Worm (Caenorhabditis elegans) whole organism, mixed stage, embryonic: ENCODE results near the gene glt-4.

Experiments used
- M03D4.4 ChIP-seq: sonication (generic microtip); optimal IDR thresholded peaks from 2 replicates; lab custom pipeline; 2017; ENCODE audit warnings: mild to moderate bottlenecking, missing genetic modification characterization, missing compliant biosample characterization
- bed-3 ChIP-seq: fragments of 200-800 bp; sonication (Bioruptor generic); optimal IDR thresholded peaks from 3 replicates; lab custom pipeline; 2018; ENCODE audit warnings: mild to moderate bottlenecking, missing genetic modification characterization, moderate library complexity, missing compliant biosample characterization
- blmp-1 ChIP-seq: fragments of 150-350 bp; optimal IDR thresholded peaks from 2 replicates; lab custom pipeline; 2014; ENCODE audit warnings: missing biosample characterization, missing genetic modification characterization
- ceh-39 ChIP-seq: fragments of 150-350 bp; optimal IDR thresholded peaks from 2 replicates; lab custom pipeline; 2014; ENCODE audit warnings: missing biosample characterization, missing genetic modification characterization
- ceh-83 ChIP-seq: fragments of 200-800 bp; sonication (Bioruptor generic); optimal IDR thresholded peaks from 2 replicates; lab custom pipeline; 2018; ENCODE audit warnings: mild to moderate bottlenecking, missing genetic modification characterization, missing compliant biosample characterization
- ces-1 ChIP-seq: fragments of 150-350 bp; optimal IDR thresholded peaks from 2 replicates; lab custom pipeline; 2014; ENCODE audit warnings: missing biosample characterization, missing genetic modification reagents, missing genetic modification characterization
- cnd-1 ChIP-seq: fragments of 200-800 bp; sonication (Bioruptor generic); optimal IDR thresholded peaks from 2 replicates; lab custom pipeline; 2018; ENCODE audit warnings: mild to moderate bottlenecking, missing genetic modification characterization, missing compliant biosample characterization
- drap-1 ChIP-seq: fragments of 200-800 bp; sonication (Bioruptor generic); optimal IDR thresholded peaks from 3 replicates; lab custom pipeline; 2018; ENCODE audit warnings: mild to moderate bottlenecking, missing genetic modification characterization, missing compliant biosample characterization
- elt-1 ChIP-seq: sonication (generic microtip); optimal IDR thresholded peaks from 2 replicates; lab custom pipeline; 2017; ENCODE audit warnings: missing genetic modification characterization, mild to moderate bottlenecking, missing compliant biosample characterization, antibody characterized with exemption, moderate library complexity, borderline replicate concordance; ENCODE audit not compliant: insufficient read depth
- elt-3 ChIP-seq: fragments of 150-350 bp; optimal IDR thresholded peaks from 2 replicates; lab custom pipeline; 2014; ENCODE audit warnings: missing biosample characterization, missing genetic modification characterization
- flh-1 ChIP-seq: fragments of 200-800 bp; sonication (Bioruptor generic); optimal IDR thresholded peaks from 2 replicates; lab custom pipeline; 2018; ENCODE audit warnings: mild to moderate bottlenecking, missing genetic modification characterization, moderate library complexity, missing compliant biosample characterization
- ham-2 ChIP-seq: fragments of 200-800 bp; sonication (Bioruptor generic); optimal IDR thresholded peaks from 2 replicates; lab custom pipeline; 2018; ENCODE audit warnings: mild to moderate bottlenecking, missing genetic modification characterization, missing compliant biosample characterization
- hlh-1 ChIP-seq: fragments of 150-350 bp; optimal IDR thresholded peaks from 2 replicates; lab custom pipeline; 2014; ENCODE audit warnings: missing biosample characterization, missing genetic modification reagents, missing genetic modification characterization
- lin-32 ChIP-seq: fragments of 200-800 bp; sonication (Bioruptor generic); optimal IDR thresholded peaks from 2 replicates; lab custom pipeline; 2018; ENCODE audit warnings: mild to moderate bottlenecking, missing genetic modification characterization, missing compliant biosample characterization
- lsy-2 ChIP-seq: fragments of 150-350 bp; optimal IDR thresholded peaks from 2 replicates; lab custom pipeline; 2014; ENCODE audit warnings: missing biosample characterization, missing genetic modification characterization
- mep-1 ChIP-seq: fragments of 150-350 bp; optimal IDR thresholded peaks from 2 replicates; lab custom pipeline; 2017; ENCODE audit warnings: missing biosample characterization, missing genetic modification reagents, missing genetic modification characterization, inconsistent platforms
- mls-2 ChIP-seq: sonication (generic microtip); optimal IDR thresholded peaks from 2 replicates; lab custom pipeline; 2016; ENCODE audit warnings: mild to moderate bottlenecking, missing genetic modification characterization, moderate library complexity, missing compliant biosample characterization
- nhr-12 ChIP-seq: fragments of 150-350 bp; optimal IDR thresholded peaks from 2 replicates; lab custom pipeline; 2014; ENCODE audit warnings: missing biosample characterization, missing genetic modification characterization
- nhr-2 ChIP-seq: fragments of 150-350 bp; optimal IDR thresholded peaks from 2 replicates; lab custom pipeline; 2014; ENCODE audit warnings: missing biosample characterization, missing genetic modification characterization
- nhr-237 ChIP-seq: fragments of 150-350 bp; optimal IDR thresholded peaks from 2 replicates; lab custom pipeline; 2014; ENCODE audit warnings: missing biosample characterization, missing genetic modification characterization
- nhr-28 ChIP-seq: fragments of 150-350 bp; optimal IDR thresholded peaks from 2 replicates; lab custom pipeline; 2014; ENCODE audit warnings: missing biosample characterization, missing genetic modification characterization
- nhr-76 ChIP-seq: sonication (generic microtip); optimal IDR thresholded peaks from 2 replicates; lab custom pipeline; 2017; ENCODE audit warnings: missing biosample characterization, missing genetic modification characterization
- pha-4 ChIP-seq: fragments of 150-350 bp; optimal IDR thresholded peaks from 2 replicates; lab custom pipeline; 2018; ENCODE audit warnings: missing biosample characterization, missing genetic modification reagents, missing genetic modification characterization
- sem-2 ChIP-seq: fragments of 200-800 bp; sonication (Bioruptor generic); optimal IDR thresholded peaks from 2 replicates; lab custom pipeline; 2018; ENCODE audit warnings: mild to moderate bottlenecking, missing genetic modification characterization, missing compliant biosample characterization
- snpc-4 ChIP-seq: fragments of 150-350 bp; optimal IDR thresholded peaks from 2 replicates; lab custom pipeline; 2014; ENCODE audit warnings: missing biosample characterization, missing genetic modification characterization
- sptf-1 ChIP-seq: sonication (generic microtip); optimal IDR thresholded peaks from 2 replicates; lab custom pipeline; 2017; ENCODE audit warnings: mild to moderate bottlenecking, missing genetic modification characterization, moderate library complexity, missing compliant biosample characterization
- tbx-8 ChIP-seq: fragments of 200-800 bp; sonication (Bioruptor generic); optimal IDR thresholded peaks from 2 replicates; lab custom pipeline; 2018; ENCODE audit warnings: mild to moderate bottlenecking, missing genetic modification characterization, moderate library complexity, missing compliant biosample characterization
- unc-120 ChIP-seq: sonication (generic microtip); optimal IDR thresholded peaks from 2 replicates; lab custom pipeline; 2017; ENCODE audit warnings: missing genetic modification characterization, missing compliant biosample characterization; ENCODE audit not compliant: poor library complexity, severe bottlenecking
- unc-39 ChIP-seq: fragments of 150-350 bp; optimal IDR thresholded peaks from 2 replicates; lab custom pipeline; 2014; ENCODE audit warnings: missing biosample characterization, missing genetic modification characterization
- unc-62 ChIP-seq: fragments of 150-350 bp; optimal IDR thresholded peaks from 2 replicates; lab custom pipeline; 2014; ENCODE audit warnings: missing biosample characterization, missing genetic modification reagents, missing genetic modification characterization
- zip-8 ChIP-seq: fragments of 150-350 bp; optimal IDR thresholded peaks from 2 replicates; lab custom pipeline; 2014; ENCODE audit warnings: missing biosample characterization, missing genetic modification characterization
- ztf-11 ChIP-seq: fragments of 150-350 bp; optimal IDR thresholded peaks from 2 replicates; lab custom pipeline; 2014; ENCODE audit warnings: missing biosample characterization, missing genetic modification characterization

Gene glt-4

ce11 chrX:6433688-6434087, 30.5 kb downstream of the glt-4 start, which contains the start of gene K10C2.2:
Gene K10C2.2, minus strand, starts transcription at chrX:6433788.
- no peak for TF ChIP-seq unc-62 (GFP tag; lab: Kevin White, UChicago)
- TF ChIP-seq lin-32 (GFP tag; lab: Kevin White, UChicago): no peak
- TF ChIP-seq hlh-1 (tag; lab: Kevin White, UChicago): no peak
- no peak for TF ChIP-seq blmp-1 (tag; lab: Kevin White, UChicago)
- no peak for TF ChIP-seq elt-3 (tag; lab: Kevin White, UChicago)
- TF ChIP-seq sptf-1 (tag; lab: Kevin White, UChicago): no peak
- no peak for TF ChIP-seq nhr-12 (tag; lab: Kevin White, UChicago)
- TF ChIP-seq nhr-2 (tag; lab: Kevin White, UChicago): no peak
- TF ChIP-seq flh-1 (GFP tag; lab: Kevin White, UChicago): no peak
- no peak for TF ChIP-seq ceh-39 (tag; lab: Kevin White, UChicago)
- TF ChIP-seq elt-1 (tag; lab: Kevin White, UChicago): no peak
- no peak for TF ChIP-seq bed-3 (GFP tag; lab: Kevin White, UChicago)
- no peak for TF ChIP-seq lsy-2 (tag; lab: Kevin White, UChicago)
- TF ChIP-seq cnd-1: no peak
- no peak for TF ChIP-seq ham-2 (GFP tag; lab: Kevin White, UChicago)

DNA sequence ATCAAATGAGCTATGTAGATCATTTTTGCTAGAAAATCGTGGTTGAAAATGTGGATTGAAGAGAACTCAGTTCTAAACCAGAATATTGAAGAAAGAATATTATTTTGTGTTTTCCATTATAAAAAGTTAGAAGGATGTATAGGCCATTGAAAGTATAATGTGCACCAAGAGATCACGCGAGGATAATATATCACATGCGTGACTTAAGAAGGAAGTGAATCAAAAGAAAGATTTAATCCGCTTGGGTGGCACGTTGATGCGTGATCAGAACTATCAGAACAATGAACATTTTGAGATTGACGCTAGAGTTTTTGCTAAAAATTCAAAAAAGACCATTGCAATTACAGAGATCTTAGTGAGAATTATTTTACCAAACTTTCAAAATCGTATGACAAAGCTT, 32.6 kb downstream of the glt-4 start:
- no peak for TF ChIP-seq ham-2 (GFP tag; lab: Kevin White, UChicago)
- TF ChIP-seq tbx-8 (GFP tag; lab: Kevin White, UChicago): no peak
- TF ChIP-seq cnd-1: no peak
- TF ChIP-seq, all 35 proteins: peak for 0

ce11 chrX:6437545-6437944, 34.3 kb downstream of the glt-4 start, which contains the start of gene K10C2.8:
Gene K10C2.8, minus strand, starts transcription at chrX:6437645.
- TF ChIP-seq snpc-4 (tag; lab: Kevin White, UChicago): no peak
- no peak for TF ChIP-seq hlh-1 (tag; lab: Kevin White, UChicago)
- TF ChIP-seq bed-3 (GFP tag; lab: Kevin White, UChicago): no peak
- TF ChIP-seq nhr-2 (tag; lab: Kevin White, UChicago): no peak
- no peak for TF ChIP-seq unc-62 (GFP tag; lab: Kevin White, UChicago)
- no peak for TF ChIP-seq flh-1 (GFP tag; lab: Kevin White, UChicago)
- no peak for TF ChIP-seq drap-1
- no peak for TF ChIP-seq ceh-83 (GFP tag; lab: Kevin White, UChicago)
- TF ChIP-seq unc-39 (tag; lab: Kevin White, UChicago): no peak
- TF ChIP-seq nhr-76 (tag; lab: Kevin White, UChicago): no peak
- no peak for TF ChIP-seq cnd-1
- TF ChIP-seq elt-3 (tag; lab: Kevin White, UChicago): no peak
- TF ChIP-seq ham-2 (GFP tag; lab: Kevin White, UChicago): no peak
- TF ChIP-seq unc-120 (tag; lab: Kevin White, UChicago): no peak
- TF ChIP-seq mls-2: no peak
- no peak for TF ChIP-seq pha-4 (tag; lab: Kevin White, UChicago)
- TF ChIP-seq tbx-8 (GFP tag; lab: Kevin White, UChicago): no peak
- TF ChIP-seq elt-1 (tag; lab: Kevin White, UChicago): no peak
- no peak for TF ChIP-seq lsy-2 (tag; lab: Kevin White, UChicago)
- no peak for TF ChIP-seq sem-2

DNA sequence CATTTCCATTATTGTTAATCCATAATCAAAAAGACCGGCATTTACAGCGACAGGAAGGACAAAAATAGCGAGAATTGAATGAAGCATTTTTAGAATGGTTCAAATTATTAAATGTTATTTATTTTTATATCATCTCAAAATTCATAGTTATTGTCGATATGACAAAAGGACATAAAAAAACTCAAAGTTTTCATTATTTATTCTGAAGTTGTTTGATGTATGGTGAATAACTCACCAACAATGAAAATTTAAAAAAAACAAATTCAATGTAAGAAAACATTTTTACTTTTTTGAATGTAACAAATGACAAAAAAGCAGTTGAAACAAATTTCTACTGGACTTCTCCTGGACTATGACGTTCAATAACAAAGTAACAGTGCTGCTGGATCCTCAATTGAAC, 37.2 kb downstream of the glt-4 start, which contains the start of gene K10C2.14:
Gene K10C2.14, minus strand, starts transcription at position 101 of the 400 bp plus-strand sequence.
- TF ChIP-seq sptf-1 (tag; lab: Kevin White, UChicago): no peak
- TF ChIP-seq hlh-1 (tag; lab: Kevin White, UChicago): no peak
- no peak for TF ChIP-seq mep-1 (tag; lab: Kevin White, UChicago)
- TF ChIP-seq ces-1 (GFP tag; lab: Kevin White, UChicago): no peak
- no peak for TF ChIP-seq unc-120 (tag; lab: Kevin White, UChicago)
- no peak for TF ChIP-seq tbx-8 (GFP tag; lab: Kevin White, UChicago)
- TF ChIP-seq M03D4.4 (tag; lab: Kevin White, UChicago): no peak
- no peak for TF ChIP-seq nhr-76 (tag; lab: Kevin White, UChicago)
- no peak for TF ChIP-seq mls-2
- no peak for TF ChIP-seq ztf-11
- no peak for TF ChIP-seq elt-3 (tag; lab: Kevin White, UChicago)
- TF ChIP-seq, all 35 proteins: peak for 0

DNA sequence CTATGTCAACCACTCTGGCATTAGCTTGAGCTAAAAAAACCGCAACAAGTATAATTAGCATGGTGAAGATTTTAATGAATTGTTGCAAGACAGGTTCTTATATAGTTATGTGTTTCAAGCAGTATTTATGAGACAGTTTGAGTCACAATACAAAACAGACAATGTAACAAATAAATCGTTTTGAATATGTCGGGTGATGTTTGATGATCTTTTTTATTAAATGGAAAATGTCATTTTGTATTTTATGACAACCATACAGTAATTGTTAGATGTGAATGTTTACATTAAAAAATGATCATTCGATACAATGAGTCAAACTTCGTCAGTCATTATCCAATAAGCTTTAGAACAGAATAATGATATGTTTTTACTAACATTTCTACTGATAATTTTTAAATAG, 40.2 kb downstream of the glt-4 start, which contains the start of gene K10C2.7:
Gene K10C2.7, minus strand, starts transcription at position 101 of the 400 bp plus-strand sequence.
- TF ChIP-seq nhr-28 (tag; lab: Kevin White, UChicago) (no peak), lsy-2 (tag; lab: Kevin White, UChicago) (no peak), nhr-237 (no peak), ham-2 (GFP tag; lab: Kevin White, UChicago) (no peak), zip-8 (tag; lab: Kevin White, UChicago) (no peak), cnd-1 (no peak), ces-1 (GFP tag; lab: Kevin White, UChicago) (no peak), flh-1 (GFP tag; lab: Kevin White, UChicago) (no peak), drap-1 (no peak)
- TF ChIP-seq, all 35 proteins: peak for 0
